Worm (Caenorhabditis elegans): Measurements from ENCODE around the gene F34D10.3.

DNA sequence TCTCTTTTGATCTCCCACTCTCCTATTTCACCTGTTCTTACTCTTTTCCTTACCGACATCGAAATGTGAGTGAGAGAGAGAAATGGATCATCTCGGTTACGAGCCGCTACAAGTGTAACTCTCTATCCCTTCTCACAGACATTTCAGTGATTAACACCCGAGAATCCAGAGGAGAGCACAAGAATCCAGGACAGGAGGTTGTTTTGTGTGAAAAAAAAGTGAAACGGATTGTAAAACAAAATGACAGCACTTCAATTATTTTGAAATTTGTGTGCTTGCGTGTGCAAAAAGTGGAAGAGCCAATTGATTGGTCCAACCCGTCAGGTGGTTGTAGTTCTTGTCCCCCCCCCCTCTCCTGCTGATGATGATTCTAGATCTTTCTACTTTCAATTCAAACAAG, 48.8 kb downstream of the F34D10.3 start:
- TF ChIP-seq fkh-10 (GFP tag; optimal IDR thresholded peaks at IDR 0.05), result no peak
- TF ChIP-seq attf-4 (tag; optimal IDR thresholded peaks at IDR 0.05), result no peak
- no peak for TF ChIP-seq gei-8 (GFP tag; optimal IDR thresholded peaks at IDR 0.05)
- no peak for TF ChIP-seq skn-1 (tag; optimal IDR thresholded peaks at IDR 0.05)
- TF ChIP-seq ama-1 (optimal IDR thresholded peaks at IDR 0.05), result no peak
- no peak for TF ChIP-seq madf-5 (GFP tag; IDR thresholded peaks at IDR 0.05)
